Worm (Caenorhabditis elegans): ENCODE data around the gene sax-3.

- TF ChIP-seq snpc-4 (tag; optimal IDR thresholded peaks at IDR 0.05) = no peak
- no peak for TF ChIP-seq unc-62 (GFP tag; optimal IDR thresholded peaks at IDR 0.05)
- TF ChIP-seq elt-3 (tag; optimal IDR thresholded peaks at IDR 0.05) = no peak
- TF ChIP-seq mab-5 (tag; optimal IDR thresholded peaks at IDR 0.05) = no peak
- TF ChIP-seq mep-1 (tag; optimal IDR thresholded peaks at IDR 0.05) = no peak
- no peak for TF ChIP-seq zip-8 (tag; optimal IDR thresholded peaks at IDR 0.05)
- TF ChIP-seq mls-2 (tag; optimal IDR thresholded peaks at IDR 0.05) = no peak
- TF ChIP-seq nhr-2 (tag; optimal IDR thresholded peaks at IDR 0.05) = no peak
- TF ChIP-seq ces-1 (GFP tag; optimal IDR thresholded peaks at IDR 0.05) = no peak
- TF ChIP-seq unc-39 (tag; optimal IDR thresholded peaks at IDR 0.05) = no peak
- no peak for TF ChIP-seq elt-1 (tag; optimal IDR thresholded peaks at IDR 0.05; ENCODE audit: borderline replicate concordance, insufficient read depth)
- TF ChIP-seq nhr-12 (tag; optimal IDR thresholded peaks at IDR 0.05) = no peak
- no peak for TF ChIP-seq lsy-2 (tag; optimal IDR thresholded peaks at IDR 0.05)
- TF ChIP-seq unc-120 (tag; optimal IDR thresholded peaks at IDR 0.05; ENCODE audit: poor library complexity, severe bottlenecking) = no peak
Measured at ce11 chrX:3443526-3443925, 22.2 kb downstream of the sax-3 start, which contains the start of gene ZK813.2.
